Fruit fly (Drosophila melanogaster): ENCODE results near the gene CG43445.

Gene CG43445

DNA sequence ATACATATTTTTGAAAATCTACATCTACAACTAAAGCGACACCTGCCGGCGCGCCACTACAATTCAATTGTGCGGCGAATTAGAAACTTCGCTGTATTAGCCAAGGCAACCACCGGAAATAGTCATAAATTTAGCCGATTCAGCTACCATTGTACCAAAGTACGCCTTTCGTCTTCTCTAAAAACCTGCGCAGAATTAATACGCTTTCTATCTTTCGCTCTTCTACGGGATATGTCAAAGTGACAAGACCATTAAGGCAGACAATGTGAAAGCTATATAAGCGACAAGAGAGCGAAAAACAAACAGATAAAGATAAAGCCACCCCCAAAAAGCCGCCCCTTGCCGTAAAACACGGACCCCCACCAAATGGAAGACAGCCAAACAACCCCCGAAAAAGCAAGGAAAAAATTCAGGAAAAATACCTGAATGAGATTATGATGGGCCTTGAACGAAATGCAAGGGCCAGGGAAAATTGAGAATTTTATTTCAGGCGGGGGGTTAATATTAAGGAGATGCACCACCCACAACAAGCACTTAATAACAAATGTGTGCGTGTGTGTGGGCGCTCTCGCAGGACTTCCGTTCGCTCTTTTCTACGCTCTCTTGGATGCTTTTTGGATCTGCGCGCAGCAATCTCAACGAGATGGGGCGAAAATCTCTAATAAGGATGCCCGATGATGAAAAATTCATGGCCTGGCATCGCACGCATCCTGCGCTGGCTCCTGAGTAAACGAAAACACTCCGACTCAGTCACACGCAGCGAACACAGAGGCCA lies 8.1 kb downstream of the CG43445 start, which contains the start of gene cpo (continued):
- TF ChIP-seq ash1 (GFP tag; optimal IDR thresholded peaks at IDR 0.05) (peak; percentile 87), Taf1 (GFP tag; IDR thresholded peaks at IDR 0.05) (no peak), CG11093 (GFP tag; IDR thresholded peaks at IDR 0.05) (peak; percentile 64; the same call in 1 of the 3 replicates), CG16779 (GFP tag; IDR thresholded peaks at IDR 0.05) (0 out of 2 replicates have a peak, but pooled peaks have one; percentile 36), btn (GFP tag; optimal IDR thresholded peaks at IDR 0.05) (peak; percentile 79), aop (GFP tag; IDR thresholded peaks at IDR 0.05) (no peak; the same call in 1 of the 2 replicates), HLH4C (GFP tag; IDR thresholded peaks at IDR 0.05; ENCODE audit: partially characterized antibody) (no peak), gce (GFP tag; IDR thresholded peaks at IDR 0.05) (peak; percentile 94), cwo (GFP tag; optimal IDR thresholded peaks at IDR 0.05) (peak; percentile 65), Hmx (GFP tag; optimal IDR thresholded peaks at IDR 0.05) (no peak), CG2889 (GFP tag; IDR thresholded peaks at IDR 0.05) (no peak), CG14710 (tag; optimal IDR thresholded peaks at IDR 0.05) (peak; percentile 84), CG17829 (tag; optimal IDR thresholded peaks at IDR 0.05) (peak; percentile 76), CG14050 (GFP tag; IDR thresholded peaks at IDR 0.05) (peak; percentile 84), Rfx (GFP tag; IDR thresholded peaks at IDR 0.05) (peak; percentile 94), az2 (GFP tag; optimal IDR thresholded peaks at IDR 0.05) (peak; percentile 59), Antp (GFP tag; optimal IDR thresholded peaks at IDR 0.05) (peak; percentile 31), odd (GFP tag; optimal IDR thresholded peaks at IDR 0.05) (peak; percentile 92), Elba2 (GFP tag; optimal IDR thresholded peaks at IDR 0.05) (no peak), CG12236 (GFP tag; optimal IDR thresholded peaks at IDR 0.05) (peak; percentile 68), pfk (GFP tag; optimal IDR thresholded peaks at IDR 0.05) (peak; percentile 77), Atf6 (GFP tag; IDR thresholded peaks at IDR 0.05) (peak; percentile 82), CG9437 (GFP tag; optimal IDR thresholded peaks at IDR 0.05) (peak; percentile 79), fd96Cb (tag; optimal IDR thresholded peaks at IDR 0.05) (peak; percentile 66), CG10209 (GFP tag; optimal IDR thresholded peaks at IDR 0.05) (peak; percentile 92), wdn (GFP tag; IDR thresholded peaks at IDR 0.05) (peak; percentile 79), gsb (GFP tag; IDR thresholded peaks at IDR 0.05) (peak; percentile 77), BEAF-32 (GFP tag; optimal IDR thresholded peaks at IDR 0.05) (peak; percentile 7), tgo (GFP tag; IDR thresholded peaks at IDR 0.05) (peak; percentile 82), Ets97D (GFP tag; optimal IDR thresholded peaks at IDR 0.05) (peak; percentile 99), CG12942 (GFP tag; optimal IDR thresholded peaks at IDR 0.05) (peak; percentile 64), CG5953 (GFP tag; IDR thresholded peaks at IDR 0.05) (peak; percentile 89), GATAe (GFP tag; conservative IDR thresholded peaks at IDR 0.05) (peak; percentile 59; the same call in 1 of the 2 replicates), CG7556 (GFP tag; optimal IDR thresholded peaks at IDR 0.05) (peak; percentile 61), CG15601 (tag; optimal IDR thresholded peaks at IDR 0.05) (peak; percentile 86), jing (GFP tag; optimal IDR thresholded peaks at IDR 0.05) (peak; percentile 84), ERR (GFP tag; optimal IDR thresholded peaks at IDR 0.05) (peak; percentile 9), Asciz (GFP tag; optimal IDR thresholded peaks at IDR 0.05) (peak; percentile 88), CG12299 (tag; optimal IDR thresholded peaks at IDR 0.05) (peak; percentile 79), CG4820 (GFP tag; optimal IDR thresholded peaks at IDR 0.05) (peak; percentile 60), eve (GFP tag; optimal IDR thresholded peaks at IDR 0.05) (peak in 1 of 2 experiments; percentile 11), ATbp (GFP tag; optimal IDR thresholded peaks at IDR 0.05) (peak; percentile 94), ara (GFP tag; IDR thresholded peaks at IDR 0.05) (peak; percentile 85), Neu2 (GFP tag; optimal IDR thresholded peaks at IDR 0.05; ENCODE audit: borderline replicate concordance) (no peak), Nf-YA (GFP tag; IDR thresholded peaks at IDR 0.05) (peak; percentile 87), schlank (tag; optimal IDR thresholded peaks at IDR 0.05) (peak; percentile 91), CG32772 (GFP tag; IDR thresholded peaks at IDR 0.05) (peak; percentile 76), wek (GFP tag; optimal IDR thresholded peaks at IDR 0.05) (peak; percentile 93), CG18599 (GFP tag; optimal IDR thresholded peaks at IDR 0.05) (peak; percentile 93)

Measured in whole organism, embryonic.